Worm (Caenorhabditis elegans) whole organism, L4 larva: Measurements from ENCODE around the gene F26D11.1.

Source experiments
- egl-27 ChIP-seq: sonication (generic microtip); optimal IDR thresholded peaks from 3 replicates; lab custom pipeline; 2017; ENCODE audit warnings: missing biosample characterization, missing genetic modification reagents, missing genetic modification characterization
- hif-1 ChIP-seq, 2 experiments: sonication (generic microtip); optimal IDR thresholded peaks; 2 replicates each; lab custom pipeline; 2016 to 2017; ENCODE audit warnings: missing compliant biosample characterization in 2 of 2, missing genetic modification characterization in 2 of 2, missing genetic modification reagents in 2 of 2, missing genotype in 2 of 2, mild to moderate bottlenecking in 1 of 2
- madf-9 ChIP-seq: fragments of 200-800 bp; sonication (Bioruptor generic); conservative IDR thresholded peaks from 2 replicates; pipeline ENCODE4 v1.3.6; 2022; ENCODE audit warnings: missing genetic modification reagents, missing genetic modification characterization, missing compliant biosample characterization
- nhr-25 ChIP-seq: sonication (generic microtip); optimal IDR thresholded peaks from 2 replicates; lab custom pipeline; 2017; ENCODE audit warnings: missing genetic modification characterization, mild to moderate bottlenecking, missing compliant biosample characterization, antibody characterized with exemption, moderate library complexity, borderline replicate concordance; ENCODE audit not compliant: insufficient read depth
- snpc-4 ChIP-seq: fragments of 150-350 bp; optimal IDR thresholded peaks from 2 replicates; lab custom pipeline; 2014; ENCODE audit warnings: missing biosample characterization, missing genetic modification characterization
- zag-1 ChIP-seq: fragments of 150-350 bp; optimal IDR thresholded peaks from 2 replicates; lab custom pipeline; 2014; ENCODE audit warnings: missing biosample characterization, missing genetic modification characterization
- ztf-7 ChIP-seq: fragments of 150-350 bp; optimal IDR thresholded peaks from 2 replicates; lab custom pipeline; 2014; ENCODE audit warnings: missing biosample characterization, missing genetic modification characterization

ce11 chrV:7940299-7940698 is 41.0 kb upstream of the F26D11.1 start, which contains the start of gene srt-53:
- TF ChIP-seq zag-1 (tag; lab: Kevin White, UChicago) (no peak), egl-27 (tag; lab: Kevin White, UChicago) (no peak), snpc-4 (tag; lab: Kevin White, UChicago) (no peak), ztf-7 (tag; lab: Kevin White, UChicago) (no peak), nhr-25 (tag; lab: Kevin White, UChicago) (no peak), hif-1 (tag; optimal IDR thresholded peaks at IDR 0.05; lab: Kevin White, UChicago) (no peak), madf-9 (no peak)
